Fruit fly (Drosophila melanogaster) Kc167 (cell line): ENCODE results near the gene Nost.
"Not testable (repeated sequence)": the region's sequence is repeated elsewhere in the genome, so short reads cannot be mapped to it uniquely, and the experiment has no call there.

ENCODE experiments used
- Myc ChIP-seq: fragments of >200 bp; optimal IDR thresholded peaks from 2 replicates; lab custom pipeline; 2017; ENCODE audit warnings: missing external identifiers
- Sin3A ChIP-seq: fragments of >200 bp; optimal IDR thresholded peaks from 2 replicates; lab custom pipeline; 2018; ENCODE audit warnings: missing external identifiers
- h ChIP-seq: fragments of >200 bp; optimal IDR thresholded peaks from 3 replicates; lab custom pipeline; 2018; ENCODE audit warnings: missing external identifiers
- insv ChIP-seq: fragments of >200 bp; optimal IDR thresholded peaks from 3 replicates; lab custom pipeline; 2018; ENCODE audit warnings: missing external identifiers
- psq ChIP-seq: fragments of >200 bp; optimal IDR thresholded peaks from 2 replicates; lab custom pipeline; 2017; ENCODE audit warnings: missing external identifiers
- ttk ChIP-seq: sonication (Bioruptor generic); optimal IDR thresholded peaks from 2 replicates; lab custom pipeline; 2017; ENCODE audit warnings: missing external identifiers

DNA sequence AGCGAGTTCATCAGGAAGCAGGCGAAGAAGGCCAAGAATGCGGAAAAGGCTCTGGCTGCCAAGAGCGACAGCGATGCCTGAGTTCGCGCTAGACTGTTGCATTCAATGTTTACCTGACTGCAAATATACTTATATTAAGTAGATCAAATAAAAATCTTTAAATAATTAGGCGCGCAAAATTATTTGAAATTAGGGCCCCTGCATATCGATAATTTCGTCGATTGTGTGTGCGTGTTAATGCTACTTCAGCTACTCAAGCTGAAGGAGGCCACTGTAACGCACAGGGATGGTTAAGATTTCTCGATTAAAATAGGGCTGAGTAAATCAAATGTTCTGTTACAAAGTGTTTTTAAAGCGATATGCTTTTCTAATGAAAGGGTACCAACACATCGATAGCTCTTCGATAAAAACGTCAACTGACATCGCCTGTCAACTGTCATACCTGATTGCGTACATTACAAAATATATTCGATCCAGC, 56.7 kb downstream of the Nost start, which contains the start of gene CG32706:
- not testable (repeated sequence) for TF ChIP-seq psq (lab: Kevin White, UChicago); insv; Sin3A (lab: Kevin White, UChicago); ttk (lab: Kevin White, UChicago); h; Myc
